Worm (Caenorhabditis elegans): ENCODE measurements around the gene C25E10.10.

DNA sequence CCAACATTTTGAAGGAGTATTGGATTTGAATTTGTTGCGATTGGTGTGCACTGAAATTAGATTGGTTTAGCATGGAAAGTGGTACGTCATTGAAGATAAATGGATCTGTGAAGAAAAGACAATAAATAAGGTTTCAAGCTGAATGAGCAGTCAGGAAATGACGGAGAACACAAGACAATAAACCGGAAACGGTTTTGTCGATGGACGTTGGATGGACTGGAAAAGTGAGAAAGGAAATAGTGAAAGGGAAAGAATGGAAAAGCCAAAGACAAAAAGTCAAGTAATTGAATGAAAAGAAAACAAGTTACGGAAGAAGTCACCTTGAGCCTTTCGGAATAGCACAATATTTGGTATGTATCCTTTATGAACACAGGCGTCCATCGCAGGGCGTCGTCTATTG lies 20.1 kb upstream of the C25E10.10 start, which contains the start of gene T27E4.7:
- TF ChIP-seq ces-1 (GFP tag; optimal IDR thresholded peaks at IDR 0.05) (no peak), nhr-2 (tag; optimal IDR thresholded peaks at IDR 0.05) (no peak), lsy-2 (tag; optimal IDR thresholded peaks at IDR 0.05) (no peak), drap-1 (GFP tag; optimal IDR thresholded peaks at IDR 0.05) (no peak), nhr-237 (tag; optimal IDR thresholded peaks at IDR 0.05) (no peak)

Data from whole organism, mixed stage, embryonic.